Worm (Caenorhabditis elegans): ENCODE measurements around the gene F46C5.4.

DNA sequence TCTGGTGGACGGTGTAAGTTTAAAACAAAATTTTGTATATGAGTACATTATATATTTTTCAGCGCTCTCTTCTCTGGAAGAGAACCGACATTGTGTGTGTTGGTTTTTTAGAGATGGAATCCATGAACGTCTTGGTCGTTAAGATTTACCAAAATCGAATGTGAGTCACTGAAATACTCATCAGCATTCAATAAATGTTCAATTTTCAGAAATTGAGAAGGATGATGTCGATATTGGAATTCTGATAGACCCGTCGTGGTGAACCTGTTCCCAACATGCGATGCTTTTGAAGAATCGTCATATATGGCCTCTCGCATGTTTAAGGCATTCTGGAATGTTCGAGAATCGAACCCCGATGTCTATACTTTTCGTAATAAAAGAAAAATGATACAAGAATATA is 47.1 kb upstream of the F46C5.4 start:
- no peak for TF ChIP-seq mxl-1 (tag; optimal IDR thresholded peaks at IDR 0.05)
- no peak for TF ChIP-seq ztf-6 (GFP tag; IDR thresholded peaks at IDR 0.05)
- no peak for TF ChIP-seq unc-62 (GFP tag; optimal IDR thresholded peaks at IDR 0.05)
- TF ChIP-seq dpl-1 (GFP tag; optimal IDR thresholded peaks at IDR 0.05): no peak
- no peak for TF ChIP-seq madf-6 (GFP tag; IDR thresholded peaks at IDR 0.05)
- TF ChIP-seq gei-17 (GFP tag; optimal IDR thresholded peaks at IDR 0.05): no peak
- no peak for TF ChIP-seq nhr-80 (tag; optimal IDR thresholded peaks at IDR 0.05)
- no peak for TF ChIP-seq unc-130 (GFP tag; optimal IDR thresholded peaks at IDR 0.05)
- TF ChIP-seq B0336.3 (GFP tag; IDR thresholded peaks at IDR 0.05): no peak
- TF ChIP-seq aptf-3 (GFP tag; IDR thresholded peaks at IDR 0.05): no peak
- TF ChIP-seq Y53F4B.3 (GFP tag; IDR thresholded peaks at IDR 0.05): no peak
- peak; percentile 35; the same call in 1 of the 2 replicates for TF ChIP-seq hsf-1 (GFP tag; IDR thresholded peaks at IDR 0.05)
- TF ChIP-seq snpc-1.1 (tag; optimal IDR thresholded peaks at IDR 0.05; ENCODE audit: insufficient read depth): no peak

Measured in whole organism, young adult.